Fruit fly (Drosophila melanogaster) whole organism, prepupa: ENCODE results near the gene Alg10.

Experiments used
- Blimp-1 ChIP-seq: fragments of 200-800 bp; sonication (Bioruptor generic); optimal IDR thresholded peaks from 3 replicates; lab custom pipeline; 2017; ENCODE audit warnings: missing biosample characterization, missing genetic modification characterization, mild to moderate bottlenecking, moderate library complexity, missing genetic modification reagents
- CG10631 ChIP-seq: fragments of 200-800 bp; sonication (Bioruptor generic); optimal IDR thresholded peaks from 2 replicates; lab custom pipeline; 2016; ENCODE audit warnings: missing biosample characterization, missing genetic modification characterization
- CG10669 ChIP-seq: fragments of 200-800 bp; sonication (Bioruptor generic); optimal IDR thresholded peaks from 3 replicates; lab custom pipeline; 2018; ENCODE audit warnings: missing biosample characterization, mild to moderate bottlenecking, missing genetic modification characterization, moderate library complexity
- CG11294 ChIP-seq: fragments of 200-800 bp; sonication (Bioruptor generic); IDR thresholded peaks from 2 replicates; pipeline ENCODE4 v1.3.6; 2022; ENCODE audit warnings: missing biosample characterization, missing genetic modification characterization
- CG11762 ChIP-seq: fragments of 200-800 bp; sonication (Bioruptor generic); optimal IDR thresholded peaks from 3 replicates; lab custom pipeline; 2016; ENCODE audit warnings: missing biosample characterization, missing genetic modification characterization; ENCODE audit not compliant: insufficient read depth
- CG11902 ChIP-seq: fragments of 200-800 bp; sonication (Bioruptor generic); optimal IDR thresholded peaks from 3 replicates; lab custom pipeline; 2016; ENCODE audit warnings: missing biosample characterization, missing genetic modification characterization
- CG1621 ChIP-seq: fragments of 200-800 bp; sonication (Bioruptor generic); optimal IDR thresholded peaks from 3 replicates; lab custom pipeline; 2018; ENCODE audit warnings: missing biosample characterization, mild to moderate bottlenecking, missing genetic modification characterization
- CG16779 ChIP-seq: fragments of 200-800 bp; sonication (Bioruptor generic); optimal IDR thresholded peaks from 3 replicates; lab custom pipeline; 2017; ENCODE audit warnings: missing biosample characterization, mild to moderate bottlenecking, missing genetic modification characterization
- CG3032 ChIP-seq: fragments of 200-800 bp; optimal IDR thresholded peaks from 2 replicates; lab custom pipeline; 2019; ENCODE audit warnings: missing biosample characterization, mild to moderate bottlenecking, missing genetic modification characterization, moderate library complexity
- CG31627 ChIP-seq: fragments of 200-800 bp; sonication (Bioruptor generic); optimal IDR thresholded peaks from 3 replicates; lab custom pipeline; 2016; ENCODE audit warnings: missing biosample characterization, missing genetic modification characterization
- CG32006 ChIP-seq: fragments of 200-800 bp; sonication (Bioruptor generic); optimal IDR thresholded peaks from 3 replicates; lab custom pipeline; 2017; ENCODE audit warnings: missing biosample characterization, mild to moderate bottlenecking, missing genetic modification characterization
- CG34406 ChIP-seq: fragments of 200-800 bp; sonication (Bioruptor generic); optimal IDR thresholded peaks from 3 replicates; lab custom pipeline; 2016; ENCODE audit warnings: missing biosample characterization, missing genetic modification characterization
- CG3919 ChIP-seq: fragments of 200-800 bp; sonication (Bioruptor generic); optimal IDR thresholded peaks from 3 replicates; lab custom pipeline; 2016; ENCODE audit warnings: missing biosample characterization, missing genetic modification characterization
- CG4318 ChIP-seq: fragments of 200-800 bp; sonication (Bioruptor generic); optimal IDR thresholded peaks from 3 replicates; lab custom pipeline; 2017; ENCODE audit warnings: missing biosample characterization, mild to moderate bottlenecking, missing genetic modification characterization
- CG6163 ChIP-seq: fragments of 200-800 bp; sonication (Bioruptor generic); IDR thresholded peaks from 3 replicates; pipeline ENCODE4 v1.3.6; 2022; ENCODE audit warnings: missing biosample characterization, missing genetic modification characterization
- CG6276 ChIP-seq: fragments of 200-800 bp; sonication (Bioruptor generic); optimal IDR thresholded peaks from 2 replicates; lab custom pipeline; 2017; ENCODE audit warnings: missing biosample characterization, mild to moderate bottlenecking, missing genetic modification characterization
- CG6808 ChIP-seq: fragments of 200-800 bp; sonication (Bioruptor generic); optimal IDR thresholded peaks from 3 replicates; lab custom pipeline; 2017; ENCODE audit warnings: missing biosample characterization, missing genetic modification characterization, mild to moderate bottlenecking, moderate library complexity, missing genetic modification reagents
- CG6854 ChIP-seq: fragments of 200-800 bp; sonication (Bioruptor generic); optimal IDR thresholded peaks from 2 replicates; lab custom pipeline; 2017; ENCODE audit warnings: missing biosample characterization, mild to moderate bottlenecking, missing genetic modification characterization
- CG8119 ChIP-seq: fragments of 200-800 bp; sonication (Bioruptor generic); IDR thresholded peaks from 3 replicates; pipeline ENCODE4 v1.3.6; 2022; ENCODE audit warnings: missing biosample characterization, missing genetic modification characterization
- CG8319 ChIP-seq: fragments of 200-800 bp; sonication (Bioruptor generic); optimal IDR thresholded peaks from 3 replicates; lab custom pipeline; 2016; ENCODE audit warnings: missing biosample characterization, missing genetic modification characterization
- CG9139 ChIP-seq: fragments of 200-800 bp; sonication (Bioruptor generic); optimal IDR thresholded peaks from 3 replicates; lab custom pipeline; 2017; ENCODE audit warnings: missing biosample characterization, mild to moderate bottlenecking, missing genetic modification characterization
- Eip78C ChIP-seq: fragments of 200-800 bp; sonication (Bioruptor generic); peaks from one replicate; lab custom pipeline; 2016; ENCODE audit warnings: missing biosample characterization, missing genetic modification characterization
- Eip93F ChIP-seq: fragments of 200-800 bp; sonication (Bioruptor generic); optimal IDR thresholded peaks from 2 replicates; lab custom pipeline; 2016; ENCODE audit warnings: missing biosample characterization, mild to moderate bottlenecking, missing genetic modification characterization
- Ets21C ChIP-seq: fragments of 200-800 bp; sonication (Bioruptor generic); optimal IDR thresholded peaks from 3 replicates; lab custom pipeline; 2016; ENCODE audit warnings: missing biosample characterization, missing genetic modification characterization
- Ets96B ChIP-seq: fragments of 200-800 bp; optimal IDR thresholded peaks from 2 replicates; lab custom pipeline; 2019; ENCODE audit warnings: missing biosample characterization, mild to moderate bottlenecking, missing genetic modification characterization, moderate library complexity
- Hr39 ChIP-seq: fragments of 200-800 bp; sonication (Bioruptor generic); optimal IDR thresholded peaks from 2 replicates; lab custom pipeline; 2016; ENCODE audit warnings: missing biosample characterization, missing genetic modification characterization
- Lpt ChIP-seq: fragments of 200-800 bp; sonication (Bioruptor generic); optimal IDR thresholded peaks from 3 replicates; lab custom pipeline; 2016; ENCODE audit warnings: missing biosample characterization, missing genetic modification characterization
- Met ChIP-seq: fragments of 200-800 bp; sonication (Bioruptor generic); optimal IDR thresholded peaks from 3 replicates; lab custom pipeline; 2016; ENCODE audit warnings: missing biosample characterization, missing genetic modification characterization
- Smox ChIP-seq: fragments of 200-800 bp; sonication (Bioruptor generic); optimal IDR thresholded peaks from 3 replicates; lab custom pipeline; 2016; ENCODE audit warnings: missing biosample characterization, missing genetic modification characterization
- Sox102F ChIP-seq: fragments of 200-800 bp; sonication (Bioruptor generic); optimal IDR thresholded peaks from 2 replicates; lab custom pipeline; 2016; ENCODE audit warnings: missing biosample characterization, mild to moderate bottlenecking, missing genetic modification characterization
- Sox15 ChIP-seq: fragments of 200-800 bp; sonication (Bioruptor generic); optimal IDR thresholded peaks from 3 replicates; lab custom pipeline; 2016; ENCODE audit warnings: missing biosample characterization, missing genetic modification characterization
- achi ChIP-seq: fragments of 200-800 bp; sonication (Bioruptor generic); optimal IDR thresholded peaks from 3 replicates; lab custom pipeline; 2016; ENCODE audit warnings: missing biosample characterization, missing genetic modification characterization
- acj6 ChIP-seq: fragments of 200-800 bp; sonication (Bioruptor generic); optimal IDR thresholded peaks from 3 replicates; lab custom pipeline; 2016; ENCODE audit warnings: missing biosample characterization, missing genetic modification characterization
- eg ChIP-seq: fragments of 200-800 bp; sonication (Bioruptor generic); IDR thresholded peaks from 3 replicates; pipeline ENCODE4 v1.3.6; 2022; ENCODE audit warnings: missing biosample characterization, missing genetic modification characterization
- esn ChIP-seq: fragments of 200-800 bp; sonication (Bioruptor generic); optimal IDR thresholded peaks from 2 replicates; lab custom pipeline; 2016; ENCODE audit warnings: missing biosample characterization, mild to moderate bottlenecking, missing genetic modification characterization, moderate library complexity
- fd59A ChIP-seq: fragments of 200-800 bp; sonication (Bioruptor generic); optimal IDR thresholded peaks from 2 replicates; lab custom pipeline; 2017; ENCODE audit warnings: missing biosample characterization, mild to moderate bottlenecking, missing genetic modification characterization, missing genetic modification reagents
- fkh ChIP-seq: fragments of 200-800 bp; sonication (Bioruptor generic); optimal IDR thresholded peaks from 3 replicates; lab custom pipeline; 2017; ENCODE audit warnings: missing biosample characterization, mild to moderate bottlenecking, missing genetic modification characterization, moderate library complexity
- lz ChIP-seq: fragments of 200-800 bp; sonication (Bioruptor generic); optimal IDR thresholded peaks from 3 replicates; lab custom pipeline; 2016; ENCODE audit warnings: missing biosample characterization, missing genetic modification characterization
- net ChIP-seq: fragments of 200-800 bp; sonication (Bioruptor generic); optimal IDR thresholded peaks from 3 replicates; lab custom pipeline; 2016; ENCODE audit warnings: missing biosample characterization, missing genetic modification characterization
- salr ChIP-seq, 2 experiments: fragments of 200-800 bp; sonication (Bioruptor generic); optimal IDR thresholded peaks; 3 replicates each; lab custom pipeline; 2016 to 2018; ENCODE audit warnings: missing biosample characterization in 2 of 2, missing genetic modification characterization in 2 of 2, mild to moderate bottlenecking in 1 of 2
- ss ChIP-seq, 2 experiments: fragments of 200-800 bp; sonication (Bioruptor generic); optimal IDR thresholded peaks; 2 replicates in 1 of 2; 3 replicates in 1 of 2; lab custom pipeline; 2017 to 2018; ENCODE audit warnings: mild to moderate bottlenecking in 2 of 2, missing biosample characterization in 2 of 2, missing genetic modification characterization in 2 of 2, moderate library complexity in 1 of 2
- topi ChIP-seq: fragments of 200-800 bp; sonication (Bioruptor generic); optimal IDR thresholded peaks from 3 replicates; lab custom pipeline; 2016; ENCODE audit warnings: missing biosample characterization, missing genetic modification characterization
- vri ChIP-seq: fragments of 200-800 bp; sonication (Bioruptor generic); optimal IDR thresholded peaks from 3 replicates; lab custom pipeline; 2016; ENCODE audit warnings: missing biosample characterization, mild to moderate bottlenecking, missing genetic modification characterization

The Alg10 gene

dm6 chr3L:11210517-11210916 is 45.7 kb downstream of the Alg10 start, which contains the start of the genes Ube3a and CG7600 (continued):
- TF ChIP-seq vri (GFP tag; lab: Kevin White, UChicago) (no peak), CG10631 (GFP tag; lab: Kevin White, UChicago) (no peak), topi (peak; percentile 51), CG11762 (GFP tag; lab: Kevin White, UChicago) (no peak), fkh (GFP tag; lab: Kevin White, UChicago) (peak; percentile 75), Ets96B (tag; lab: Kevin White, UChicago) (peak; percentile 28), lz (GFP tag; lab: Kevin White, UChicago) (peak; percentile 44), ss (GFP tag; optimal IDR thresholded peaks at IDR 0.05; lab: Kevin White, UChicago) (peak in 1 of 2 experiments; percentile 55), fd59A (GFP tag; lab: Kevin White, UChicago) (no peak), esn (GFP tag; lab: Kevin White, UChicago) (peak; percentile 59), CG11902 (GFP tag; lab: Kevin White, UChicago) (no peak), CG1621 (peak; percentile 97), CG9139 (GFP tag; lab: Kevin White, UChicago) (no peak), Blimp-1 (GFP tag; lab: Kevin White, UChicago) (no peak), salr (GFP tag; optimal IDR thresholded peaks at IDR 0.05; lab: Kevin White, UChicago) (no peak), acj6 (peak; percentile 11), CG10669 (no peak), Smox (GFP tag; lab: Kevin White, UChicago) (no peak), Hr39 (no peak), CG6276 (GFP tag; lab: Kevin White, UChicago) (no peak), CG3032 (tag; lab: Kevin White, UChicago) (peak; percentile 31), CG16779 (tag; lab: Kevin White, UChicago) (no peak)

- peak; percentile 21 for TF ChIP-seq CG9139 (GFP tag; lab: Kevin White, UChicago)
- TF ChIP-seq CG6854 (GFP tag; lab: Kevin White, UChicago): peak; percentile 13
- peak; percentile 27 to 63 for TF ChIP-seq ss (GFP tag; optimal IDR thresholded peaks at IDR 0.05; lab: Kevin White, UChicago)
- TF ChIP-seq Lpt: no peak
- peak; percentile 38 for TF ChIP-seq CG6808 (GFP tag; lab: Kevin White, UChicago)
- peak; percentile 4 for TF ChIP-seq CG1621
- TF ChIP-seq Eip78C (GFP tag; lab: Kevin White, UChicago): peak; percentile 67
- TF ChIP-seq achi (GFP tag; lab: Kevin White, UChicago): no peak
Measured at dm6 chr3L:11213643-11214042, 48.9 kb downstream of the Alg10 start.

dm6 chr3L:11214406-11215243 is 49.9 kb downstream of the Alg10 start, which contains the start of gene CG42671:
Gene CG42671, plus strand, starts transcription at chr3L:11214505.
- TF ChIP-seq ss (GFP tag; optimal IDR thresholded peaks at IDR 0.05; lab: Kevin White, UChicago) (peak in 1 of 2 experiments; percentile 10), CG9139 (GFP tag; lab: Kevin White, UChicago) (peak; percentile 45), Smox (GFP tag; lab: Kevin White, UChicago) (no peak), CG10631 (GFP tag; lab: Kevin White, UChicago) (no peak), CG8119 (peak; percentile 65), Eip78C (GFP tag; lab: Kevin White, UChicago) (no peak), Ets21C (GFP tag; lab: Kevin White, UChicago) (no peak), lz (GFP tag; lab: Kevin White, UChicago) (no peak), net (GFP tag; lab: Kevin White, UChicago) (no peak), CG11902 (GFP tag; lab: Kevin White, UChicago) (no peak), Sox15 (GFP tag; lab: Kevin White, UChicago) (no peak), CG6808 (GFP tag; lab: Kevin White, UChicago) (peak; percentile 39), CG6163 (no peak), CG11294 (GFP tag; lab: Robert Waterston, UW) (no peak), CG34406 (GFP tag; lab: Kevin White, UChicago) (no peak), CG3919 (GFP tag; lab: Kevin White, UChicago) (no peak), CG32006 (no peak), Sox102F (GFP tag; lab: Kevin White, UChicago) (no peak), CG8319 (GFP tag; lab: Kevin White, UChicago) (no peak), CG4318 (GFP tag; lab: Kevin White, UChicago) (no peak), Ets96B (tag; lab: Kevin White, UChicago) (no peak), Hr39 (no peak), esn (GFP tag; lab: Kevin White, UChicago) (no peak), Met (no peak), Eip93F (no peak), vri (GFP tag; lab: Kevin White, UChicago) (no peak), CG16779 (tag; lab: Kevin White, UChicago) (peak; percentile 50), CG3032 (tag; lab: Kevin White, UChicago) (peak; percentile 37), CG1621 (no peak), Blimp-1 (GFP tag; lab: Kevin White, UChicago) (no peak), CG6276 (GFP tag; lab: Kevin White, UChicago) (peak; percentile 32), CG31627 (no peak), eg (GFP tag; lab: Robert Waterston, UW) (no peak)
